Fruit fly (Drosophila melanogaster) whole organism, embryonic: Measurements from ENCODE around the gene msps.

Source experiments
- CG11723 ChIP-seq: fragments of 200-800 bp; sonication (Bioruptor generic); optimal IDR thresholded peaks from 2 replicates; lab custom pipeline; 2017; ENCODE audit warnings: missing biosample characterization, mild to moderate bottlenecking, missing genetic modification characterization
- CG16815 ChIP-seq: fragments of 200-800 bp; sonication (Bioruptor generic); optimal IDR thresholded peaks from 3 replicates; lab custom pipeline; 2017; ENCODE audit warnings: missing biosample characterization, mild to moderate bottlenecking, missing genetic modification characterization
- CG2116 ChIP-seq: fragments of 200-800 bp; sonication (Bioruptor generic); optimal IDR thresholded peaks from 3 replicates; lab custom pipeline; 2018; ENCODE audit warnings: missing biosample characterization, mild to moderate bottlenecking, missing genetic modification characterization
- CG30403 ChIP-seq: fragments of 200-800 bp; sonication (Bioruptor generic); optimal IDR thresholded peaks from 3 replicates; lab custom pipeline; 2016; ENCODE audit warnings: missing biosample characterization, missing genetic modification characterization
- CG32767 ChIP-seq: fragments of 200-800 bp; sonication (Bioruptor generic); IDR thresholded peaks from 2 replicates; pipeline ENCODE4 v1.3.6; 2022; ENCODE audit warnings: missing biosample characterization, missing genetic modification characterization
- CG34224 ChIP-seq: fragments of 200-800 bp; sonication (Bioruptor generic); IDR thresholded peaks from 3 replicates; pipeline ENCODE4 v1.3.6; 2022; ENCODE audit warnings: missing biosample characterization, missing genetic modification characterization; ENCODE audit not compliant: partially characterized antibody
- CG3995 ChIP-seq: fragments of 200-800 bp; sonication (Bioruptor generic); optimal IDR thresholded peaks from 3 replicates; lab custom pipeline; 2016; ENCODE audit warnings: missing biosample characterization, missing genetic modification characterization
- CG6813 ChIP-seq: fragments of 200-800 bp; sonication (Bioruptor generic); optimal IDR thresholded peaks from 2 replicates; lab custom pipeline; 2017; ENCODE audit warnings: missing biosample characterization, missing genetic modification characterization, mild to moderate bottlenecking, moderate library complexity, missing genetic modification reagents
- CG7357 ChIP-seq: fragments of 200-800 bp; sonication (Bioruptor generic); IDR thresholded peaks from 3 replicates; pipeline ENCODE4 v1.3.6; 2022; ENCODE audit warnings: missing biosample characterization, missing genetic modification characterization
- CG8388 ChIP-seq: fragments of 200-800 bp; sonication (Bioruptor generic); optimal IDR thresholded peaks from 2 replicates; lab custom pipeline; 2019; ENCODE audit warnings: missing biosample characterization, mild to moderate bottlenecking, missing genetic modification characterization, moderate library complexity
- CG8944 ChIP-seq: fragments of 200-800 bp; sonication (Bioruptor generic); optimal IDR thresholded peaks from 3 replicates; lab custom pipeline; 2016; ENCODE audit warnings: missing biosample characterization, missing genetic modification characterization
- CHES-1-like ChIP-seq: fragments of 200-800 bp; sonication (Bioruptor generic); optimal IDR thresholded peaks from 2 replicates; lab custom pipeline; 2016; ENCODE audit warnings: missing biosample characterization, missing genetic modification characterization
- Chrac-16 ChIP-seq: fragments of 200-800 bp; sonication (Bioruptor generic); optimal IDR thresholded peaks from 3 replicates; lab custom pipeline; 2016; ENCODE audit warnings: missing biosample characterization, missing genetic modification characterization
- Dref ChIP-seq: fragments of 200-800 bp; sonication (Bioruptor generic); IDR thresholded peaks from 2 replicates; pipeline ENCODE4 v1.3.6; 2022; ENCODE audit warnings: missing biosample characterization, missing genetic modification characterization
- Fer1 ChIP-seq: fragments of 200-800 bp; sonication (Bioruptor generic); optimal IDR thresholded peaks from 2 replicates; lab custom pipeline; 2017; ENCODE audit warnings: missing biosample characterization, mild to moderate bottlenecking, missing genetic modification characterization
- Fer2 ChIP-seq: fragments of 200-800 bp; sonication (Bioruptor generic); optimal IDR thresholded peaks from 2 replicates; lab custom pipeline; 2018; ENCODE audit warnings: missing biosample characterization, mild to moderate bottlenecking, missing genetic modification characterization, moderate library complexity
- Gsc ChIP-seq: fragments of 200-800 bp; sonication (Bioruptor generic); IDR thresholded peaks from 2 replicates; pipeline ENCODE4 v1.3.6; 2022; ENCODE audit warnings: missing biosample characterization, missing genetic modification characterization
- HHEX ChIP-seq: fragments of 200-800 bp; sonication (Bioruptor generic); optimal IDR thresholded peaks from 3 replicates; lab custom pipeline; 2017; ENCODE audit warnings: missing biosample characterization, mild to moderate bottlenecking, missing genetic modification characterization, missing genetic modification reagents
- HLHmδ ChIP-seq: fragments of 200-800 bp; sonication (Bioruptor generic); optimal IDR thresholded peaks from 2 replicates; lab custom pipeline; 2018; ENCODE audit warnings: missing biosample characterization, mild to moderate bottlenecking, missing genetic modification characterization, moderate library complexity
- Hr3 ChIP-seq: fragments of 200-800 bp; sonication (Bioruptor generic); optimal IDR thresholded peaks from 3 replicates; lab custom pipeline; 2016; ENCODE audit warnings: missing biosample characterization, missing genetic modification characterization
- Hr51 ChIP-seq, 2 experiments: fragments of 200-800 bp; sonication (Bioruptor generic); optimal IDR thresholded peaks; 2 replicates in 1 of 2; 3 replicates in 1 of 2; lab custom pipeline; 2016 to 2018; ENCODE audit warnings: missing biosample characterization in 2 of 2, missing genetic modification characterization in 2 of 2, mild to moderate bottlenecking in 1 of 2, moderate library complexity in 1 of 2
- NC2β ChIP-seq: fragments of 200-800 bp; sonication (Bioruptor generic); optimal IDR thresholded peaks from 2 replicates; lab custom pipeline; 2016; ENCODE audit warnings: missing biosample characterization, missing genetic modification characterization
- Ptx1 ChIP-seq: fragments of 200-800 bp; sonication (Bioruptor generic); IDR thresholded peaks from 2 replicates; pipeline ENCODE4 v1.3.6; 2022; ENCODE audit warnings: missing biosample characterization, missing genetic modification characterization
- aop ChIP-seq: fragments of 200-800 bp; sonication (Bioruptor generic); IDR thresholded peaks from 2 replicates; pipeline ENCODE4 v1.3.6; 2022; ENCODE audit warnings: missing biosample characterization, missing genetic modification characterization
- ap ChIP-seq: fragments of 200-800 bp; sonication (Bioruptor generic); IDR thresholded peaks from 2 replicates; pipeline ENCODE4 v1.3.6; 2022; ENCODE audit warnings: missing biosample characterization, missing genetic modification characterization
- bab2 ChIP-seq: fragments of 200-800 bp; sonication (Bioruptor generic); optimal IDR thresholded peaks from 2 replicates; lab custom pipeline; 2016; ENCODE audit warnings: missing biosample characterization, missing genetic modification characterization
- bbx ChIP-seq: fragments of 200-800 bp; sonication (Bioruptor generic); IDR thresholded peaks from 2 replicates; pipeline ENCODE4 v1.3.6; 2022; ENCODE audit warnings: missing biosample characterization, missing genetic modification characterization; ENCODE audit not compliant: partially characterized antibody
- cad ChIP-seq: fragments of >200 bp; optimal IDR thresholded peaks from 2 replicates; lab custom pipeline; 2017; ENCODE audit warnings: missing biosample characterization, missing genetic modification characterization
- cas ChIP-seq: fragments of 200-800 bp; sonication (Bioruptor generic); IDR thresholded peaks from 2 replicates; pipeline ENCODE4 v1.3.6; 2022; ENCODE audit warnings: missing biosample characterization, missing genetic modification characterization
- ci ChIP-seq: fragments of 200-800 bp; sonication (Bioruptor generic); IDR thresholded peaks from 3 replicates; pipeline ENCODE4 v1.3.6; 2022; ENCODE audit warnings: missing biosample characterization, missing genetic modification characterization
- disco-r ChIP-seq: fragments of 200-800 bp; sonication (Bioruptor generic); optimal IDR thresholded peaks from 2 replicates; lab custom pipeline; 2016; ENCODE audit warnings: missing biosample characterization, missing genetic modification characterization
- eve ChIP-seq, 2 experiments: fragments of >200 bp; optimal IDR thresholded peaks; 2 replicates each; lab custom pipeline; 2017; ENCODE audit warnings: missing biosample characterization in 2 of 2, missing genetic modification characterization in 2 of 2
- fd64A ChIP-seq: fragments of 200-800 bp; sonication (Bioruptor generic); optimal IDR thresholded peaks from 3 replicates; lab custom pipeline; 2018; ENCODE audit warnings: missing biosample characterization, mild to moderate bottlenecking, missing genetic modification characterization
- gcm2 ChIP-seq: fragments of 200-800 bp; sonication (Bioruptor generic); optimal IDR thresholded peaks from 2 replicates; lab custom pipeline; 2016; ENCODE audit warnings: missing biosample characterization, missing genetic modification characterization
- gsb-n ChIP-seq: fragments of 200-800 bp; sonication (Bioruptor generic); optimal IDR thresholded peaks from 3 replicates; lab custom pipeline; 2018; ENCODE audit warnings: missing biosample characterization, mild to moderate bottlenecking, missing genetic modification characterization
- insv ChIP-seq, 2 experiments: fragments of 200-800 bp; sonication (Bioruptor generic); optimal IDR thresholded peaks; 3 replicates each; lab custom pipeline; 2016 to 2018; ENCODE audit warnings: missing biosample characterization in 2 of 2, missing genetic modification characterization in 2 of 2
- lbe ChIP-seq: fragments of 200-800 bp; sonication (Bioruptor generic); optimal IDR thresholded peaks from 2 replicates; lab custom pipeline; 2016; ENCODE audit warnings: missing biosample characterization, mild to moderate bottlenecking, missing genetic modification characterization
- mld ChIP-seq: fragments of 200-800 bp; sonication (Bioruptor generic); IDR thresholded peaks from 3 replicates; pipeline ENCODE4 v1.3.6; 2022; ENCODE audit warnings: missing biosample characterization, missing genetic modification characterization; ENCODE audit not compliant: partially characterized antibody
- nmo ChIP-seq: fragments of 200-800 bp; sonication (Bioruptor generic); optimal IDR thresholded peaks from 2 replicates; lab custom pipeline; 2018; ENCODE audit warnings: missing biosample characterization, mild to moderate bottlenecking, missing genetic modification characterization, moderate library complexity
- phol ChIP-seq: fragments of 200-800 bp; sonication (Bioruptor generic); optimal IDR thresholded peaks from 3 replicates; lab custom pipeline; 2018; ENCODE audit warnings: missing biosample characterization, mild to moderate bottlenecking, missing genetic modification characterization, moderate library complexity
- scrt ChIP-seq: fragments of 200-800 bp; sonication (Bioruptor generic); optimal IDR thresholded peaks from 2 replicates; lab custom pipeline; 2018; ENCODE audit warnings: missing biosample characterization, mild to moderate bottlenecking, missing genetic modification characterization, moderate library complexity
- toy ChIP-seq: fragments of 200-800 bp; sonication (Bioruptor generic); IDR thresholded peaks from 2 replicates; pipeline ENCODE4 v1.3.6; 2022; ENCODE audit warnings: missing biosample characterization, missing genetic modification characterization
- unc-4 ChIP-seq: fragments of 200-800 bp; sonication (Bioruptor generic); IDR thresholded peaks from 2 replicates; pipeline ENCODE4 v1.3.6; 2022; ENCODE audit warnings: missing biosample characterization, missing genetic modification characterization; ENCODE audit not compliant: partially characterized antibody
- vnd ChIP-seq: fragments of 200-800 bp; sonication (Bioruptor generic); IDR thresholded peaks from 3 replicates; pipeline ENCODE4 v1.3.6; 2022; ENCODE audit warnings: missing biosample characterization, missing genetic modification characterization; ENCODE audit not compliant: partially characterized antibody

Gene msps

dm6 chr3R:16038049-16038448, 12.6 kb upstream of the msps start (continued):
- no peak for TF ChIP-seq CG7357
- no peak for TF ChIP-seq CG32767 (GFP tag; lab: Robert Waterston, UW)
- TF ChIP-seq Chrac-16 (GFP tag; lab: Kevin White, UChicago) = no peak
- TF ChIP-seq cas (GFP tag; lab: Robert Waterston, UW) = no peak
- no peak for TF ChIP-seq bab2 (GFP tag; lab: Kevin White, UChicago)
- no peak for TF ChIP-seq HLHmδ (GFP tag; lab: Kevin White, UChicago)
- TF ChIP-seq CG3995 (GFP tag; lab: Kevin White, UChicago) = no peak
- TF ChIP-seq CG11723 = no peak
- TF ChIP-seq fd64A (GFP tag; lab: Kevin White, UChicago) = no peak
- no peak for TF ChIP-seq insv (GFP tag; optimal IDR thresholded peaks at IDR 0.05; lab: Kevin White, UChicago)
- TF ChIP-seq Hr3 (GFP tag; lab: Kevin White, UChicago) = no peak
- TF ChIP-seq Dref (GFP tag; lab: Robert Waterston, UW) = 0 out of 2 replicates have a peak, but pooled peaks have one; percentile 5
- 0 out of 3 replicates have a peak, but pooled peaks have one; percentile 38 for TF ChIP-seq mld (GFP tag; lab: Robert Waterston, UW)
- TF ChIP-seq Fer2 (tag; lab: Kevin White, UChicago) = no peak
- no peak for TF ChIP-seq Fer1
- no peak for TF ChIP-seq disco-r
- TF ChIP-seq CG16815 = no peak
- no peak for TF ChIP-seq Gsc (GFP tag; lab: Robert Waterston, UW)
- no peak for TF ChIP-seq ap (GFP tag; lab: Robert Waterston, UW)
- TF ChIP-seq CG2116 (GFP tag; lab: Kevin White, UChicago) = no peak
- no peak for TF ChIP-seq CG6813
- no peak for TF ChIP-seq CG30403 (GFP tag; lab: Kevin White, UChicago)
- TF ChIP-seq unc-4 (GFP tag; lab: Robert Waterston, UW) = no peak
- TF ChIP-seq scrt (GFP tag; lab: Kevin White, UChicago) = no peak
- TF ChIP-seq ci (GFP tag; lab: Robert Waterston, UW) = no peak
- TF ChIP-seq cad (GFP tag; lab: Kevin White, UChicago) = no peak
- no peak for TF ChIP-seq lbe (GFP tag; lab: Kevin White, UChicago)
- no peak for TF ChIP-seq HHEX (GFP tag; lab: Kevin White, UChicago)
- TF ChIP-seq aop = no peak
- TF ChIP-seq toy (GFP tag; lab: Robert Waterston, UW) = no peak
- no peak for TF ChIP-seq gsb-n (tag; lab: Kevin White, UChicago)
- no peak for TF ChIP-seq gcm2
- TF ChIP-seq CHES-1-like (GFP tag; lab: Kevin White, UChicago) = no peak
- 0 out of 3 replicates have a peak, but pooled peaks have one; percentile 11 for TF ChIP-seq vnd (GFP tag; lab: Robert Waterston, UW)
- TF ChIP-seq Hr51 (GFP tag; optimal IDR thresholded peaks at IDR 0.05; lab: Kevin White, UChicago) = no peak
- TF ChIP-seq CG8944 (GFP tag; lab: Kevin White, UChicago) = no peak
- no peak for TF ChIP-seq bbx (GFP tag; lab: Robert Waterston, UW)
- TF ChIP-seq Ptx1 (GFP tag; lab: Robert Waterston, UW) = no peak
- TF ChIP-seq CG34224 (GFP tag; lab: Robert Waterston, UW) = no peak
- no peak for TF ChIP-seq CG8388 (GFP tag; lab: Kevin White, UChicago)
- peak; percentile 40 for TF ChIP-seq phol
- no peak for TF ChIP-seq NC2β (GFP tag; lab: Kevin White, UChicago)
- no peak for TF ChIP-seq nmo (GFP tag; lab: Kevin White, UChicago)
- TF ChIP-seq eve (GFP tag; optimal IDR thresholded peaks at IDR 0.05; lab: Kevin White, UChicago) = no peak
